Worm (Caenorhabditis elegans) whole organism, late embryonic: ENCODE results near the gene gldi-10.

ENCODE experiments used
- K02D7.2 ChIP-seq: sonication (generic microtip); optimal IDR thresholded peaks from 2 replicates; lab custom pipeline; 2017; ENCODE audit warnings: mild to moderate bottlenecking, missing genetic modification characterization, missing compliant biosample characterization
- Y22D7AL.16 ChIP-seq: sonication (generic microtip); optimal IDR thresholded peaks from 2 replicates; lab custom pipeline; 2016; ENCODE audit warnings: missing genetic modification characterization, missing compliant biosample characterization
- ama-1 ChIP-seq: fragments of 150-350 bp; optimal IDR thresholded peaks from 2 replicates; lab custom pipeline; 2014
- ceh-14 ChIP-seq: sonication (generic microtip); optimal IDR thresholded peaks from 2 replicates; lab custom pipeline; 2016; ENCODE audit warnings: missing genotype, missing genetic modification characterization, missing compliant biosample characterization
- ceh-18 ChIP-seq: sonication (generic microtip); optimal IDR thresholded peaks from 2 replicates; lab custom pipeline; 2016; ENCODE audit warnings: missing genetic modification characterization, missing compliant biosample characterization
- ceh-19 ChIP-seq: fragments of 200-800 bp; sonication (Bioruptor generic); optimal IDR thresholded peaks from 2 replicates; lab custom pipeline; 2018; ENCODE audit warnings: mild to moderate bottlenecking, missing genetic modification characterization, missing compliant biosample characterization
- ceh-2 ChIP-seq: sonication (generic microtip); optimal IDR thresholded peaks from 2 replicates; lab custom pipeline; 2016; ENCODE audit warnings: missing genotype, missing genetic modification characterization, missing compliant biosample characterization
- ceh-22 ChIP-seq: sonication (generic microtip); optimal IDR thresholded peaks from 2 replicates; lab custom pipeline; 2017; ENCODE audit warnings: missing biosample characterization, missing genetic modification characterization
- ceh-30 ChIP-seq: fragments of 150-350 bp; optimal IDR thresholded peaks from 2 replicates; lab custom pipeline; 2014; ENCODE audit warnings: missing biosample characterization, missing genetic modification characterization
- ceh-31 ChIP-seq: sonication (generic microtip); optimal IDR thresholded peaks from 2 replicates; lab custom pipeline; 2016; ENCODE audit warnings: missing genetic modification characterization, missing compliant biosample characterization
- ceh-45 ChIP-seq: fragments of 200-800 bp; sonication (Bioruptor generic); IDR thresholded peaks from 2 replicates; pipeline ENCODE4 v1.3.6; 2022; ENCODE audit warnings: missing genetic modification reagents, missing genetic modification characterization, missing compliant biosample characterization
- elt-4 ChIP-seq: sonication (generic microtip); optimal IDR thresholded peaks from 2 replicates; lab custom pipeline; 2016; ENCODE audit warnings: missing genetic modification characterization, missing compliant biosample characterization
- fax-1 ChIP-seq: sonication (generic microtip); optimal IDR thresholded peaks from 2 replicates; lab custom pipeline; 2016; ENCODE audit warnings: missing genotype, missing genetic modification characterization, missing compliant biosample characterization
- fkh-10 ChIP-seq: fragments of 150-350 bp; optimal IDR thresholded peaks from 2 replicates; lab custom pipeline; 2014; ENCODE audit warnings: missing biosample characterization, missing genetic modification reagents, missing genetic modification characterization
- gmeb-2 ChIP-seq: sonication (generic microtip); optimal IDR thresholded peaks from 2 replicates; lab custom pipeline; 2016; ENCODE audit warnings: missing genetic modification characterization, inconsistent platforms, missing compliant biosample characterization
- hlh-15 ChIP-seq: sonication (generic microtip); optimal IDR thresholded peaks from 2 replicates; lab custom pipeline; 2016; ENCODE audit warnings: missing genetic modification characterization, missing compliant biosample characterization
- hlh-30 ChIP-seq: sonication (generic microtip); optimal IDR thresholded peaks from 2 replicates; lab custom pipeline; 2017; ENCODE audit warnings: antibody characterized with exemption, missing genetic modification characterization, missing compliant biosample characterization; ENCODE audit not compliant: insufficient read depth
- hlh-6 ChIP-seq: sonication (generic microtip); optimal IDR thresholded peaks from 2 replicates; lab custom pipeline; 2016; ENCODE audit warnings: missing genotype, missing genetic modification characterization, missing compliant biosample characterization
- nhr-11 ChIP-seq: fragments of 150-350 bp; optimal IDR thresholded peaks from 2 replicates; lab custom pipeline; 2014; ENCODE audit warnings: missing biosample characterization, missing genetic modification characterization
- pat-9 ChIP-seq: fragments of 200-800 bp; sonication (Bioruptor generic); optimal IDR thresholded peaks from 2 replicates; lab custom pipeline; 2018; ENCODE audit warnings: mild to moderate bottlenecking, missing genetic modification characterization, moderate library complexity, missing compliant biosample characterization
- pha-2 ChIP-seq: sonication (generic microtip); optimal IDR thresholded peaks from 2 replicates; lab custom pipeline; 2017; ENCODE audit warnings: mild to moderate bottlenecking, missing genetic modification characterization, missing compliant biosample characterization
- pqm-1 ChIP-seq: sonication (generic microtip); optimal IDR thresholded peaks from 2 replicates; lab custom pipeline; 2016; ENCODE audit warnings: missing genetic modification characterization, missing compliant biosample characterization
- rnt-1 ChIP-seq: sonication (generic microtip); optimal IDR thresholded peaks from 2 replicates; lab custom pipeline; 2016; ENCODE audit warnings: missing genetic modification characterization, missing compliant biosample characterization
- sox-4 ChIP-seq: sonication (generic microtip); optimal IDR thresholded peaks from 2 replicates; lab custom pipeline; 2017; ENCODE audit warnings: mild to moderate bottlenecking, missing genetic modification characterization, inconsistent platforms, missing compliant biosample characterization
- tbx-2 ChIP-seq: sonication (generic microtip); optimal IDR thresholded peaks from 2 replicates; lab custom pipeline; 2016; ENCODE audit warnings: missing genetic modification characterization, missing compliant biosample characterization
- ttx-3 ChIP-seq: sonication (generic microtip); optimal IDR thresholded peaks from 2 replicates; lab custom pipeline; 2016; ENCODE audit warnings: missing genetic modification reagents, missing genetic modification characterization, missing compliant biosample characterization
- unc-3 ChIP-seq, 2 experiments: fragments of 200-800 bp in 1 of 2; sonication (Bioruptor generic) in 1 of 2; sonication (generic microtip) in 1 of 2; conservative IDR thresholded peaks in 1 of 2; optimal IDR thresholded peaks in 1 of 2; 2 replicates each; pipeline versions ENCODE4 v1.3.6 to Lab custom; 2016 to 2022; ENCODE audit warnings: missing compliant biosample characterization in 2 of 2, missing genetic modification characterization in 2 of 2, missing genetic modification reagents in 1 of 2
- unc-42 ChIP-seq: sonication (generic microtip); optimal IDR thresholded peaks from 2 replicates; lab custom pipeline; 2016; ENCODE audit warnings: missing genotype, missing genetic modification characterization, missing compliant biosample characterization
- unc-55 ChIP-seq: sonication (generic microtip); optimal IDR thresholded peaks from 2 replicates; lab custom pipeline; 2017; ENCODE audit warnings: missing biosample characterization, missing genetic modification reagents, missing genetic modification characterization

The gldi-10 gene

ce11 chrIV:9080201-9080600 is 18.8 kb upstream of the gldi-10 start:
- peak; percentile 68 for TF ChIP-seq ceh-18 (tag; lab: Kevin White, UChicago)
- peak; percentile 78 for TF ChIP-seq unc-55
- no peak for TF ChIP-seq ceh-19 (GFP tag; lab: Kevin White, UChicago)

ce11 chrIV:9082055-9082454 is 17.0 kb upstream of the gldi-10 start, which contains the start of gene twk-8:
twk-8 (plus strand) TSS chrIV:9082355.
- TF ChIP-seq hlh-6 (tag; lab: Kevin White, UChicago) (no peak), ceh-22 (tag; lab: Kevin White, UChicago) (no peak), sox-4 (no peak), tbx-2 (tag; lab: Kevin White, UChicago) (no peak), unc-55 (no peak), Y22D7AL.16 (tag; lab: Kevin White, UChicago) (no peak), gmeb-2 (no peak), ttx-3 (tag; lab: Kevin White, UChicago) (no peak)

ce11 chrIV:9088294-9088693 is 10.7 kb upstream of the gldi-10 start, which contains the start of gene msa-1:
msa-1 (plus strand) TSS chrIV:9088594.
- TF ChIP-seq fax-1 (no peak), ceh-45 (GFP tag; lab: Robert Waterston, UW) (0 out of 2 replicates have a peak, but pooled peaks have one; percentile 14)

ce11 chrIV:9090538-9091195 is 8.4 kb upstream of the gldi-10 start:
- no peak for TF ChIP-seq ceh-30 (tag; lab: Kevin White, UChicago)
- no peak for TF ChIP-seq K02D7.2 (tag; lab: Kevin White, UChicago)
- no peak for TF ChIP-seq sox-4
- TF ChIP-seq hlh-30 = peak; percentile 24

- TF ChIP-seq ceh-31 = peak; percentile 2
- no peak for TF ChIP-seq pqm-1 (tag; lab: Kevin White, UChicago)
- peak; percentile 97 for TF ChIP-seq unc-42 (tag; lab: Kevin White, UChicago)
- TF ChIP-seq, all 69 proteins: peak for 2
Measured at ce11 chrIV:9092011-9092410, 7.0 kb upstream of the gldi-10 start.

- no peak for TF ChIP-seq pat-9
- no peak for TF ChIP-seq unc-3 (GFP tag; conservative IDR thresholded peaks at IDR 0.05; lab: Robert Waterston, UW)
- TF ChIP-seq unc-3 (tag; optimal IDR thresholded peaks at IDR 0.05; lab: Kevin White, UChicago) = no peak
- no peak for TF ChIP-seq ceh-22 (tag; lab: Kevin White, UChicago)
- TF ChIP-seq ceh-2 = no peak
- TF ChIP-seq ttx-3 (tag; lab: Kevin White, UChicago) = no peak
- no peak for TF ChIP-seq ama-1
- no peak for TF ChIP-seq rnt-1 (tag; lab: Kevin White, UChicago)
- TF ChIP-seq elt-4 = no peak
- TF ChIP-seq ceh-31 = no peak
Measured at ce11 chrIV:9093932-9094331, 5.1 kb upstream of the gldi-10 start, which contains the start of gene lpl-1. lpl-1 (minus strand) TSS chrIV:9094032.

ce11 chrIV:9094356-9094755 is 4.7 kb upstream of the gldi-10 start, which contains the start of gene mrpl-42:
mrpl-42 (minus strand) TSS chrIV:9094456.
- TF ChIP-seq nhr-11 (tag; lab: Kevin White, UChicago) (no peak), ceh-14 (no peak), fkh-10 (GFP tag; lab: Kevin White, UChicago) (no peak), unc-55 (no peak), rnt-1 (tag; lab: Kevin White, UChicago) (no peak), K02D7.2 (tag; lab: Kevin White, UChicago) (no peak), hlh-15 (tag; lab: Kevin White, UChicago) (no peak), sox-4 (no peak), pha-2 (tag; lab: Kevin White, UChicago) (no peak), unc-3 (GFP tag; conservative IDR thresholded peaks at IDR 0.05; lab: Robert Waterston, UW) (no peak), unc-3 (tag; optimal IDR thresholded peaks at IDR 0.05; lab: Kevin White, UChicago) (no peak)
